Worm (Caenorhabditis elegans) whole organism, L3 larva: ENCODE data around the gene C09F5.1.

Experiments used
- aly-2 ChIP-seq: fragments of 150-350 bp; optimal IDR thresholded peaks from 2 replicates; lab custom pipeline; 2014; ENCODE audit warnings: missing biosample characterization, missing genetic modification characterization
- nhr-25 ChIP-seq: sonication (generic microtip); optimal IDR thresholded peaks from 2 replicates; lab custom pipeline; 2017; ENCODE audit warnings: missing biosample characterization, missing genetic modification characterization
- nhr-77 ChIP-seq: fragments of 150-350 bp; optimal IDR thresholded peaks from 2 replicates; lab custom pipeline; 2014; ENCODE audit warnings: missing biosample characterization, missing genetic modification characterization
- snpc-4 ChIP-seq: fragments of 150-350 bp; optimal IDR thresholded peaks from 2 replicates; lab custom pipeline; 2014; ENCODE audit warnings: missing biosample characterization, missing genetic modification characterization
- zag-1 ChIP-seq: fragments of 150-350 bp; optimal IDR thresholded peaks from 2 replicates; lab custom pipeline; 2014; ENCODE audit warnings: missing biosample characterization, missing genetic modification characterization

DNA sequence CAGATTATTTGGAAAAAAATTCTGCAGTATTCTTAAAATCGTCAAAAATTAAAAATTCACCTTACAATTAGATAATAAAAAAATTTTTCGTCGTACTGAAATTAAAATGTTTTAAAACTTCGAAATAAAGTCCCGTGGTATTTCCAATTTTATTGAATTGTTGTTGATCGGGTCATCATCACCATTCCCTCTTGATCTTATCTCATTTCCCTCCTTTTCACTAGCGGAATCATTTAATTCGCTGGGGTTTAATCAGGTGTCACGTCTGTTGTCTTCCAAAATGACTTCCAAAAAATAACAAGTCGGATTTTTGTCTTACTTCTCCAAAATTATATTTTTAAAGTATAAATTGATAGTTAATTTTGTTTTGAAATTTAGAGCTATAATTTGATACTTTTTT is 1.8 kb upstream of the C09F5.1 start:
- TF ChIP-seq snpc-4 (tag; lab: Kevin White, UChicago): no peak
- no peak for TF ChIP-seq zag-1
- TF ChIP-seq aly-2: no peak
- no peak for TF ChIP-seq nhr-25 (tag; lab: Kevin White, UChicago)
- no peak for TF ChIP-seq nhr-77 (tag; lab: Kevin White, UChicago)
